Fruit fly (Drosophila melanogaster) whole organism, adult: ENCODE results near the gene CG7365.

Experiments used
- CG11617 ChIP-seq: fragments of 200-800 bp; sonication (Bioruptor generic); optimal IDR thresholded peaks from 2 replicates; lab custom pipeline; 2017; ENCODE audit warnings: mild to moderate bottlenecking, missing biosample characterization, missing genetic modification reagents, missing genetic modification characterization
- CG12768 ChIP-seq: fragments of 200-800 bp; sonication (Bioruptor generic); optimal IDR thresholded peaks from 2 replicates; lab custom pipeline; 2017; ENCODE audit warnings: missing biosample characterization, missing genetic modification characterization, mild to moderate bottlenecking, moderate library complexity, missing genetic modification reagents
- CG14711 ChIP-seq: fragments of 200-800 bp; sonication (Bioruptor generic); optimal IDR thresholded peaks from 2 replicates; lab custom pipeline; 2018; ENCODE audit warnings: missing biosample characterization, mild to moderate bottlenecking, missing genetic modification characterization, moderate library complexity
- CG1620 ChIP-seq: fragments of 200-800 bp; sonication (Bioruptor generic); optimal IDR thresholded peaks from 2 replicates; lab custom pipeline; 2016; ENCODE audit warnings: missing biosample characterization, missing genetic modification characterization
- CG33017 ChIP-seq: fragments of 200-800 bp; sonication (Bioruptor generic); optimal IDR thresholded peaks from 2 replicates; lab custom pipeline; 2018; ENCODE audit warnings: missing biosample characterization, mild to moderate bottlenecking, missing genetic modification characterization, moderate library complexity
- CG5204 ChIP-seq: fragments of 200-800 bp; sonication (Bioruptor generic); optimal IDR thresholded peaks from 2 replicates; lab custom pipeline; 2016; ENCODE audit warnings: missing biosample characterization, missing genetic modification characterization
- CG7045 ChIP-seq: fragments of 200-800 bp; sonication (Bioruptor generic); optimal IDR thresholded peaks from 2 replicates; lab custom pipeline; 2017; ENCODE audit warnings: missing biosample characterization, mild to moderate bottlenecking, missing genetic modification characterization
- CG7101 ChIP-seq: fragments of 200-800 bp; sonication (Bioruptor generic); optimal IDR thresholded peaks from 2 replicates; lab custom pipeline; 2018; ENCODE audit warnings: missing biosample characterization, mild to moderate bottlenecking, missing genetic modification characterization, moderate library complexity
- Clk ChIP-seq: fragments of 200-800 bp; sonication (Bioruptor generic); optimal IDR thresholded peaks from 2 replicates; lab custom pipeline; 2017; ENCODE audit warnings: missing biosample characterization, missing genetic modification characterization
- Crg-1 ChIP-seq: fragments of 200-800 bp; sonication (Bioruptor generic); optimal IDR thresholded peaks from 2 replicates; lab custom pipeline; 2016; ENCODE audit warnings: missing biosample characterization, missing genetic modification characterization
- Hr96 ChIP-seq: fragments of 200-800 bp; sonication (Bioruptor generic); optimal IDR thresholded peaks from 2 replicates; lab custom pipeline; 2016; ENCODE audit warnings: missing biosample characterization, missing genetic modification characterization
- Mnt ChIP-seq: fragments of 200-800 bp; sonication (Bioruptor generic); optimal IDR thresholded peaks from 2 replicates; lab custom pipeline; 2016; ENCODE audit warnings: missing biosample characterization, mild to moderate bottlenecking, missing genetic modification characterization
- bab1 ChIP-seq: fragments of 200-800 bp; sonication (Bioruptor generic); optimal IDR thresholded peaks from 3 replicates; lab custom pipeline; 2019; ENCODE audit warnings: missing biosample characterization, mild to moderate bottlenecking, missing genetic modification characterization, moderate library complexity
- cic ChIP-seq: fragments of 200-800 bp; sonication (Bioruptor generic); optimal IDR thresholded peaks from 2 replicates; lab custom pipeline; 2017; ENCODE audit warnings: missing biosample characterization, mild to moderate bottlenecking, missing genetic modification characterization, moderate library complexity
- cnc ChIP-seq, 2 experiments: fragments of >200 bp; optimal IDR thresholded peaks; 2 replicates each; lab custom pipeline; 2017
- kay ChIP-seq: fragments of 200-800 bp; sonication (Bioruptor generic); peaks from one replicate; lab custom pipeline; 2016; ENCODE audit warnings: missing biosample characterization, missing genetic modification characterization, borderline replicate concordance
- ovo ChIP-seq: fragments of 200-800 bp; sonication (Bioruptor generic); optimal IDR thresholded peaks from 2 replicates; lab custom pipeline; 2016; ENCODE audit warnings: missing biosample characterization, missing genetic modification characterization
- pad ChIP-seq: fragments of 200-800 bp; sonication (Bioruptor generic); optimal IDR thresholded peaks from 3 replicates; lab custom pipeline; 2017; ENCODE audit warnings: missing biosample characterization, missing genetic modification characterization, mild to moderate bottlenecking, moderate library complexity, missing genetic modification reagents
- tj ChIP-seq: fragments of 200-800 bp; sonication (Bioruptor generic); optimal IDR thresholded peaks from 3 replicates; lab custom pipeline; 2017; ENCODE audit warnings: missing biosample characterization, mild to moderate bottlenecking, missing genetic modification characterization, moderate library complexity
- toe ChIP-seq: fragments of 200-800 bp; sonication (Bioruptor generic); optimal IDR thresholded peaks from 2 replicates; lab custom pipeline; 2016; ENCODE audit warnings: missing biosample characterization, missing genetic modification characterization

CG7365 gene

DNA sequence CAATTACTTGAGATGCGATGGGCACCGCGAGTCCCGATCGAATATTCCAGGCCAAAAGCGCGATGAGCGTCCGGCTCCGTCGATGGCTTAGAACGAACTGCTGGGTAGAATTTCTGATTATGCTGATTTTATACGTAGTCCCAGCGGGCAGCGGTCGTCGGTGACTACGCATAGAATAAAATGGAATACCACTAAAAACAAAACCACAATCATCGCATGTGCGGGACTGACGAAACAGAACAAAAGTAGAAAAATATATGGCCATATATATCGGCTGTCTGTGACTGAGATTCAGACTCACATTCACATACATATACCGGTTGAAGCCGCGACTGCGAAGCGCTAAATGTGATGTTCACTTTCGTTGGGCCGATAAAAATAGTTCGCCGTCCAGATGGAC, at the start of gene CG7365:
TSS of gene CG7365 (minus strand) at position 101 of the 400 bp plus-strand sequence.
- TF ChIP-seq ovo (GFP tag; lab: Kevin White, UChicago): no peak
- no peak for TF ChIP-seq CG11617 (GFP tag; lab: Kevin White, UChicago)
- no peak for TF ChIP-seq tj (GFP tag; lab: Kevin White, UChicago)
- TF ChIP-seq Crg-1: no peak
- TF ChIP-seq CG12768 (GFP tag; lab: Kevin White, UChicago): no peak
- TF ChIP-seq CG7101 (tag; lab: Kevin White, UChicago): no peak
- TF ChIP-seq toe (GFP tag; lab: Kevin White, UChicago): no peak
- no peak for TF ChIP-seq CG14711 (tag; lab: Kevin White, UChicago)
- no peak for TF ChIP-seq CG33017
- no peak for TF ChIP-seq cic (GFP tag; lab: Kevin White, UChicago)
- no peak for TF ChIP-seq kay
- no peak for TF ChIP-seq CG7045 (GFP tag; lab: Kevin White, UChicago)
- TF ChIP-seq Clk (GFP tag; lab: Kevin White, UChicago): no peak
- no peak for TF ChIP-seq Hr96 (GFP tag; lab: Kevin White, UChicago)
- TF ChIP-seq CG1620 (GFP tag; lab: Kevin White, UChicago): no peak

DNA sequence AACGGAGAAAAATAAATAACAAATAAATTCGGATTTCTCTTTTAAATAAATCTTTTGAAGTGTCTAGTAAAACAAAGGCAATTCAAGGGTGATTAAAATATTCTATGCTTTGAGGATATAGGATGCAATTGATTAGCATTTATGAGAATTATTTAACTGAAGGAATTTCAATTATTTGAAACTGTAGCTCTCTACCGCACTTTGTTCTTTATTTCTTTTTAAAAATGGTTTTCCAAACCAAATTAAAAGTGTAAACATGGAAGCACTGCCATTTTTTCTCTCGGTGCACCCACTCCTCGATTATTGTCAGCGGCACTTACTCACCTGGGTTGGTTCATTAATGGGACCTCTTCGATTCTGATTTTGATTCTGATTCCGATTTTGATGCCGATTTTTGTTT, 41.0 kb upstream of the CG7365 start:
- TF ChIP-seq CG7101 (tag; lab: Kevin White, UChicago): no peak
- TF ChIP-seq kay: peak; percentile 31

DNA sequence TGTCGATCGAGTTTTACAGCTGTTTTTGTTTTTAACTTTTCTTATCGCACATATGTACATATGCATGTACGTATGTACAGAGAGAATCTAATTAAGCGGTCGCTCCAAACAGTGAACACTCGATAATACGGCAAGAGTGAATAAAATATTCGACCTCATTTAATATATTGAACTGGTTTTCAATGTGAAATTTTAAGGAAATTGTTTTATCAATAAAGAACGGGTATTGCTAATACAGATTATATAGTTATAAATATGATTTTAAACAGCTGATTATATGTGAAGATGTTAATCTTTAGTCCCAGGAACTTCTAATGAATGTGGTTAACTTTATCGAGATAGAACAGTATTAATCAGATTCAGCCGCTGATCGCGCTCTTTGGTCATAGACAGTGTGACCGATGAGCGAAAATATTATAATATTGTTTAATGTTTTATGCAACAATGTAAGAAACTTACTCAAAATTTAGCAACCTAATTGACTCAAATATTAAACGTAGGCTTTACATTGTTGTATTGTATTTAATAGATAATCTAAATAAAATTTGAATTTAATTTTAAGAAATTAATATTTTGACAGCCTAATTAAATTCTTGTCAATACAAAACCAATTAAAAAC, 13.5 kb upstream of the CG7365 start, which contains the start of gene CG7328:
TSS of gene CG7328 (minus strand) at position 19 of the 619 bp plus-strand sequence.
- TF ChIP-seq CG14711 (tag; lab: Kevin White, UChicago) (peak; percentile 82), Crg-1 (peak; percentile 82), CG12768 (GFP tag; lab: Kevin White, UChicago) (peak; percentile 71), ovo (GFP tag; lab: Kevin White, UChicago) (peak; percentile 78), tj (GFP tag; lab: Kevin White, UChicago) (peak; percentile 72), bab1 (peak; percentile 52), kay (peak; percentile 83), CG33017 (peak; percentile 92), cic (GFP tag; lab: Kevin White, UChicago) (peak; percentile 58), CG7045 (GFP tag; lab: Kevin White, UChicago) (peak; percentile 83), Clk (GFP tag; lab: Kevin White, UChicago) (peak; percentile 52), Hr96 (GFP tag; lab: Kevin White, UChicago) (peak; percentile 91), cnc (optimal IDR thresholded peaks at IDR 0.05; lab: Kevin White, UChicago) (no peak), pad (GFP tag; lab: Kevin White, UChicago) (peak; percentile 70), CG1620 (GFP tag; lab: Kevin White, UChicago) (peak; percentile 85), CG7101 (tag; lab: Kevin White, UChicago) (peak; percentile 91), toe (GFP tag; lab: Kevin White, UChicago) (peak; percentile 95), CG11617 (GFP tag; lab: Kevin White, UChicago) (peak; percentile 92), Mnt (peak; percentile 74), CG5204 (GFP tag; lab: Kevin White, UChicago) (peak; percentile 93)

DNA sequence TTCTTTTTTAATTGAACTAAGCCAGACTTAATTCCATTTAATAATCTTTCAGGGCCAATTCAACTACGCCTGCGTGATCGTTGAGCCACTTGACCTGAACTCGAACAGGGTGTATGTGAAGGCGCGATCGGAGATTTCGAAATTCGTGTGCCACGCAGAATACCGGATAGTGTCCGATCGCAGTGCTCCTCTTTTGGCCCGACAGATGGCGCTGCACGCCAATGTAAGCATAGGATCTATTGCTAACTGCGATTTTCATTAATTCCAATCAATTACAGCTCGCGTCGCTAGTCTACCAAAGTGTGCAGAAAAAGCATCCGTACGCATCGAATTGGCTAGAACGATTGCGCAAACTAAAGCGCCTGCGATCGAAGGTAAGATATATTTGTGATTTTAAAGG, 11.1 kb upstream of the CG7365 start:
- no peak for TF ChIP-seq Crg-1
- no peak for TF ChIP-seq CG1620 (GFP tag; lab: Kevin White, UChicago)
- TF ChIP-seq CG14711 (tag; lab: Kevin White, UChicago): no peak
- TF ChIP-seq CG11617 (GFP tag; lab: Kevin White, UChicago): no peak
- no peak for TF ChIP-seq Mnt
- no peak for TF ChIP-seq cnc (optimal IDR thresholded peaks at IDR 0.05; lab: Kevin White, UChicago)
- no peak for TF ChIP-seq toe (GFP tag; lab: Kevin White, UChicago)
- TF ChIP-seq CG7101 (tag; lab: Kevin White, UChicago): no peak
- TF ChIP-seq CG7045 (GFP tag; lab: Kevin White, UChicago): no peak
- TF ChIP-seq bab1: no peak
- no peak for TF ChIP-seq CG12768 (GFP tag; lab: Kevin White, UChicago)
- no peak for TF ChIP-seq cic (GFP tag; lab: Kevin White, UChicago)
- TF ChIP-seq pad (GFP tag; lab: Kevin White, UChicago): no peak

DNA sequence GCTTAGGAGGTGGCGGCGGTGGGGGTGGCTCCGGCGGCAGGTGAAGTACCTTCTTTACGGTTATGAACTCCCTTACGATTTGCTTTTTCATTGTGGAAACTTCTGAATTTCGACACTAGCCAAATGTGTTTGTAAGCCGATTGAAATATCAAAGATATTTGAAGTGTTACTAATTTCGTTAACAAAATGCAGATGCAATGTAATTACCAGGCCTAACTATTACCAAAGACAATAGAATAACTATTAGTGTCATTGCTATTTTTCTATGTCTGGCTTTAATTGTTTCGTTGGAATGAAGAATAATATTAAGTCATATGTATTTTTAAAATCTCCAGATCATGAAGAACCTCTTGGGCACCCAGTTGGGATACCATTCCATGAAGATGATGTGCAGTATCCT, 6.0 kb upstream of the CG7365 start, which contains the start of gene CG7335:
TSS of gene CG7335 (minus strand) at position 101 of the 400 bp plus-strand sequence.
- TF ChIP-seq tj (GFP tag; lab: Kevin White, UChicago) (no peak), CG11617 (GFP tag; lab: Kevin White, UChicago) (no peak), kay (no peak)

DNA sequence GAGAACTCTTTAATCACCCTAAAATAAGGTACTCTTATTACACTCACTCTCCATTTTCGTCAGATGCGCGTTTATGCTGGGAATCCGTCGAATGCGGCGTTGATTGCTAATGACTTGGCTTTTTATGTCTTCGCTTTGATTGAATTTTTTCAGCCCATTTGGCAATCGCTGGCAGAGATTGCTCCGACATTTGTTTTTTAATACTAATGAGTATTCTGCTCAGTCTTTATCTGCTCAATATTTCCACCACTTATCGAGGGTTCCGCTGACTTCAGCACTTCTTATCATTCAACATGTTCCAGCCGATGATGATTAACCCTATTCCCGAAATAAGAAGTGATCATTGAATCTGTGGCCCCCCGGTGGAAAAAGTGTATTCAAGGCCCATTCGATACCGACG, 4.5 kb upstream of the CG7365 start, which contains the start of gene obst-J:
TSS of gene obst-J (minus strand) at position 101 of the 400 bp plus-strand sequence.
- no peak for TF ChIP-seq CG7045 (GFP tag; lab: Kevin White, UChicago)
- TF ChIP-seq CG12768 (GFP tag; lab: Kevin White, UChicago): no peak
- no peak for TF ChIP-seq bab1
- no peak for TF ChIP-seq pad (GFP tag; lab: Kevin White, UChicago)
- no peak for TF ChIP-seq tj (GFP tag; lab: Kevin White, UChicago)
- TF ChIP-seq CG7101 (tag; lab: Kevin White, UChicago): no peak
- TF ChIP-seq kay: no peak
- no peak for TF ChIP-seq CG33017
- no peak for TF ChIP-seq CG1620 (GFP tag; lab: Kevin White, UChicago)
- TF ChIP-seq ovo (GFP tag; lab: Kevin White, UChicago): no peak
- no peak for TF ChIP-seq Crg-1
